Worm (Caenorhabditis elegans) whole organism, L1 larva: ENCODE results near the gene F44E2.6.
A peak's percentile ranks its signal among the peaks of the same experiment; 100 is the strongest.

Experiments used
- C04F5.9 ChIP-seq: sonication (generic microtip); optimal IDR thresholded peaks from 2 replicates; lab custom pipeline; 2016; ENCODE audit warnings: missing genetic modification characterization, missing compliant biosample characterization
- F16B12.6 ChIP-seq: fragments of 150-350 bp; optimal IDR thresholded peaks from 2 replicates; lab custom pipeline; 2014; ENCODE audit warnings: missing biosample characterization, missing genetic modification characterization
- Y116A8C.19 ChIP-seq: sonication (generic microtip); optimal IDR thresholded peaks from 2 replicates; lab custom pipeline; 2016; ENCODE audit warnings: missing compliant biosample characterization, missing genetic modification characterization, borderline replicate concordance
- aha-1 ChIP-seq: fragments of 150-350 bp; optimal IDR thresholded peaks from 2 replicates; lab custom pipeline; 2014; ENCODE audit warnings: missing biosample characterization, missing genetic modification characterization
- aly-2 ChIP-seq: fragments of 150-350 bp; optimal IDR thresholded peaks from 2 replicates; lab custom pipeline; 2014; ENCODE audit warnings: missing biosample characterization, missing genetic modification characterization
- ama-1 ChIP-seq: fragments of 150-350 bp; optimal IDR thresholded peaks from 2 replicates; lab custom pipeline; 2014
- blmp-1 ChIP-seq: fragments of 150-350 bp; optimal IDR thresholded peaks from 2 replicates; lab custom pipeline; 2014; ENCODE audit warnings: missing biosample characterization, missing genetic modification characterization
- ceh-8 ChIP-seq: fragments of 200-800 bp; sonication (Bioruptor generic); optimal IDR thresholded peaks from 2 replicates; lab custom pipeline; 2018; ENCODE audit warnings: mild to moderate bottlenecking, missing genetic modification characterization, moderate library complexity, missing compliant biosample characterization
- ceh-82 ChIP-seq, 3 experiments: fragments of 150-350 bp in 1 of 3; sonication (generic microtip) in 2 of 3; optimal IDR thresholded peaks; 2 replicates each; lab custom pipeline; 2014 to 2017; ENCODE audit warnings: missing biosample characterization in 3 of 3, missing genetic modification characterization in 3 of 3
- ces-1 ChIP-seq: fragments of 150-350 bp; optimal IDR thresholded peaks from 2 replicates; lab custom pipeline; 2014; ENCODE audit warnings: missing biosample characterization, missing genetic modification reagents, missing genetic modification characterization
- efl-1 ChIP-seq, 4 experiments: fragments of 150-350 bp; optimal IDR thresholded peaks in 3 of 4; peaks in 1 of 4; 1 replicate in 1 of 4; 2 replicates in 3 of 4; lab custom pipeline; 2014; ENCODE audit warnings: missing biosample characterization in 2 of 4, missing genetic modification characterization in 2 of 4, missing genetic modification reagents in 2 of 4
- egl-13 ChIP-seq: sonication (generic microtip); optimal IDR thresholded peaks from 2 replicates; lab custom pipeline; 2016; ENCODE audit warnings: missing genotype, missing genetic modification reagents, missing genetic modification characterization, missing compliant biosample characterization
- elt-2 ChIP-seq: sonication (generic microtip); optimal IDR thresholded peaks from 2 replicates; lab custom pipeline; 2016; ENCODE audit warnings: missing genetic modification characterization, mild to moderate bottlenecking, inconsistent platforms, missing compliant biosample characterization, missing genetic modification reagents
- ets-5 ChIP-seq: fragments of 200-800 bp; sonication (Bioruptor generic); IDR thresholded peaks from 2 replicates; pipeline ENCODE4 v1.3.6; 2022; ENCODE audit warnings: missing genetic modification characterization, missing compliant biosample characterization
- fkh-4 ChIP-seq: sonication (generic microtip); optimal IDR thresholded peaks from 2 replicates; lab custom pipeline; 2016; ENCODE audit warnings: missing compliant biosample characterization, missing genetic modification characterization, borderline replicate concordance
- irx-1 ChIP-seq: sonication (generic microtip); optimal IDR thresholded peaks from 2 replicates; lab custom pipeline; 2016; ENCODE audit warnings: missing genetic modification characterization, missing compliant biosample characterization
- isw-1 ChIP-seq: fragments of 200-800 bp; sonication (Bioruptor generic); IDR thresholded peaks from 2 replicates; pipeline ENCODE4 v1.3.6; 2022; ENCODE audit warnings: missing genetic modification characterization, missing compliant biosample characterization
- jun-1 ChIP-seq: fragments of 150-350 bp; optimal IDR thresholded peaks from 2 replicates; lab custom pipeline; 2014; ENCODE audit warnings: missing biosample characterization, missing genetic modification reagents, missing genetic modification characterization
- lin-13 ChIP-seq: fragments of 150-350 bp; optimal IDR thresholded peaks from 2 replicates; lab custom pipeline; 2014; ENCODE audit warnings: missing biosample characterization, missing genetic modification reagents, missing genetic modification characterization
- lir-3 ChIP-seq: sonication (generic microtip); optimal IDR thresholded peaks from 2 replicates; lab custom pipeline; 2016; ENCODE audit warnings: mild to moderate bottlenecking, missing genetic modification characterization, moderate library complexity, missing compliant biosample characterization; ENCODE audit not compliant: poor library complexity
- lsy-2 ChIP-seq, 2 experiments: fragments of 150-350 bp; optimal IDR thresholded peaks; 2 replicates each; lab custom pipeline; 2014; ENCODE audit warnings: missing biosample characterization in 2 of 2, missing genetic modification characterization in 2 of 2
- mdl-1 ChIP-seq, 2 experiments: fragments of 150-350 bp; optimal IDR thresholded peaks; 2 replicates each; lab custom pipeline; 2014 to 2017; ENCODE audit warnings: missing biosample characterization in 2 of 2, missing genetic modification characterization in 2 of 2, inconsistent platforms in 1 of 2
- mep-1 ChIP-seq: fragments of 150-350 bp; optimal IDR thresholded peaks from 2 replicates; lab custom pipeline; 2014; ENCODE audit warnings: missing biosample characterization, missing genetic modification characterization
- nhr-19 ChIP-seq: fragments of 200-800 bp; sonication (Bioruptor generic); conservative IDR thresholded peaks from 2 replicates; pipeline ENCODE4 v1.3.6; 2022; ENCODE audit warnings: missing genetic modification characterization, missing compliant biosample characterization
- nhr-20 ChIP-seq: sonication (generic microtip); optimal IDR thresholded peaks from 2 replicates; lab custom pipeline; 2016; ENCODE audit warnings: mild to moderate bottlenecking, missing genetic modification characterization, missing compliant biosample characterization
- nhr-47 ChIP-seq: sonication (generic microtip); optimal IDR thresholded peaks from 2 replicates; lab custom pipeline; 2016; ENCODE audit warnings: mild to moderate bottlenecking, missing genetic modification characterization, moderate library complexity, missing compliant biosample characterization
- nhr-71 ChIP-seq: sonication (generic microtip); optimal IDR thresholded peaks from 2 replicates; lab custom pipeline; 2016; ENCODE audit warnings: mild to moderate bottlenecking, missing genetic modification characterization, moderate library complexity, missing compliant biosample characterization
- nhr-77 ChIP-seq: fragments of 150-350 bp; optimal IDR thresholded peaks from 2 replicates; lab custom pipeline; 2014; ENCODE audit warnings: missing biosample characterization, missing genetic modification characterization
- nhr-85 ChIP-seq: sonication (generic microtip); peaks from one replicate; lab custom pipeline; 2016; ENCODE audit warnings: missing genetic modification characterization, inconsistent platforms, missing compliant biosample characterization
- nhr-90 ChIP-seq: sonication (generic microtip); optimal IDR thresholded peaks from 2 replicates; lab custom pipeline; 2016; ENCODE audit warnings: mild to moderate bottlenecking, missing genetic modification characterization, missing compliant biosample characterization; ENCODE audit not compliant: poor library complexity
- pqm-1 ChIP-seq: sonication (generic microtip); optimal IDR thresholded peaks from 3 replicates; lab custom pipeline; 2017; ENCODE audit warnings: missing biosample characterization, missing genetic modification characterization
- skn-1 ChIP-seq: fragments of 150-350 bp; optimal IDR thresholded peaks from 2 replicates; lab custom pipeline; 2014; ENCODE audit warnings: missing biosample characterization, missing genetic modification characterization
- sox-4 ChIP-seq: sonication (generic microtip); optimal IDR thresholded peaks from 2 replicates; lab custom pipeline; 2016; ENCODE audit warnings: missing genetic modification characterization, missing compliant biosample characterization
- swsn-7 ChIP-seq: sonication (generic microtip); optimal IDR thresholded peaks from 2 replicates; lab custom pipeline; 2016; ENCODE audit warnings: missing genetic modification characterization, missing compliant biosample characterization
- tbx-2 ChIP-seq: sonication (generic microtip); optimal IDR thresholded peaks from 2 replicates; lab custom pipeline; 2016; ENCODE audit warnings: missing genetic modification characterization, missing compliant biosample characterization
- tlp-1 ChIP-seq: fragments of 150-350 bp; optimal IDR thresholded peaks from 2 replicates; lab custom pipeline; 2014; ENCODE audit warnings: missing biosample characterization, missing genetic modification characterization
- unc-86 ChIP-seq: sonication (generic microtip); optimal IDR thresholded peaks from 2 replicates; lab custom pipeline; 2016; ENCODE audit warnings: missing genetic modification characterization, missing compliant biosample characterization
- unc-98 ChIP-seq: fragments of 200-800 bp; sonication (Bioruptor generic); IDR thresholded peaks from 2 replicates; pipeline ENCODE4 v1.3.6; 2022; ENCODE audit warnings: missing genetic modification characterization, missing compliant biosample characterization
- vab-15 ChIP-seq: sonication (generic microtip); optimal IDR thresholded peaks from 2 replicates; lab custom pipeline; 2017; ENCODE audit warnings: missing genotype, mild to moderate bottlenecking, missing genetic modification characterization, missing compliant biosample characterization
- xbp-1 ChIP-seq: sonication (generic microtip); optimal IDR thresholded peaks from 2 replicates; lab custom pipeline; 2016; ENCODE audit warnings: missing genetic modification characterization, missing compliant biosample characterization
- zip-4 ChIP-seq: fragments of 200-800 bp; sonication (Bioruptor generic); optimal IDR thresholded peaks from 2 replicates; lab custom pipeline; 2018; ENCODE audit warnings: mild to moderate bottlenecking, missing genetic modification characterization, moderate library complexity, missing compliant biosample characterization
- ztf-11 ChIP-seq, 2 experiments: sonication (generic microtip); optimal IDR thresholded peaks; 2 replicates each; lab custom pipeline; 2016 to 2017; ENCODE audit warnings: missing genetic modification characterization in 2 of 2, missing biosample characterization in 1 of 2, missing compliant biosample characterization in 1 of 2
- ztf-4 ChIP-seq: fragments of 150-350 bp; optimal IDR thresholded peaks from 2 replicates; lab custom pipeline; 2014; ENCODE audit warnings: missing biosample characterization, missing genetic modification characterization

Gene F44E2.6

ce11 chrIII:8847722-8848121 is 2.7 kb upstream of the F44E2.6 start (continued):
- peak; percentile 48 for TF ChIP-seq xbp-1 (tag; lab: Kevin White, UChicago)
- peak; percentile 70 for TF ChIP-seq nhr-85 (tag; lab: Kevin White, UChicago)
- peak; percentile 52 for TF ChIP-seq swsn-7 (tag; lab: Kevin White, UChicago)
- peak; percentile 15 to 43 (median 17) for TF ChIP-seq ceh-82 (tag; optimal IDR thresholded peaks at IDR 0.05; lab: Kevin White, UChicago)
- TF ChIP-seq elt-2 (tag; lab: Kevin White, UChicago) = no peak
- TF ChIP-seq F16B12.6 (tag; lab: Kevin White, UChicago) = peak; percentile 18
- TF ChIP-seq Y116A8C.19 = no peak
- TF ChIP-seq efl-1 (optimal IDR thresholded peaks at IDR 0.05; lab: Kevin White, UChicago) = peak; percentile 75 to 76
- TF ChIP-seq efl-1 (GFP tag; optimal IDR thresholded peaks at IDR 0.05 in 1 of 2; lab: Kevin White, UChicago) = peak; percentile 75 to 96
- no peak for TF ChIP-seq ces-1 (GFP tag; lab: Kevin White, UChicago)
- TF ChIP-seq mdl-1 (tag; optimal IDR thresholded peaks at IDR 0.05; lab: Kevin White, UChicago) = peak in 1 of 2 experiments; percentile 15
- TF ChIP-seq egl-13 (tag; lab: Kevin White, UChicago) = peak; percentile 29
- peak; percentile 23 for TF ChIP-seq irx-1
- TF ChIP-seq tlp-1 (tag; lab: Kevin White, UChicago) = no peak
- no peak for TF ChIP-seq pqm-1
- no peak for TF ChIP-seq nhr-77 (tag; lab: Kevin White, UChicago)
- peak; percentile 28 for TF ChIP-seq tbx-2 (tag; lab: Kevin White, UChicago)
- peak; percentile 0 for TF ChIP-seq vab-15
- peak; percentile 37 for TF ChIP-seq nhr-20 (tag; lab: Kevin White, UChicago)
- peak; percentile 66 to 74 for TF ChIP-seq lsy-2 (tag; optimal IDR thresholded peaks at IDR 0.05; lab: Kevin White, UChicago)
- TF ChIP-seq zip-4 = no peak
- TF ChIP-seq nhr-71 (tag; lab: Kevin White, UChicago) = peak; percentile 70
- peak; percentile 63 for TF ChIP-seq nhr-47
- TF ChIP-seq unc-86 (tag; lab: Kevin White, UChicago) = peak; percentile 4
- TF ChIP-seq ztf-4 (tag; lab: Kevin White, UChicago) = no peak
- TF ChIP-seq nhr-90 (tag; lab: Kevin White, UChicago) = peak; percentile 52
- no peak for TF ChIP-seq jun-1
- TF ChIP-seq nhr-19 (GFP tag; lab: Robert Waterston, UW) = peak; percentile 35; the same call in 1 of the 2 replicates
- TF ChIP-seq skn-1 = peak; percentile 48
- peak; percentile 26 for TF ChIP-seq C04F5.9 (tag; lab: Kevin White, UChicago)

- TF ChIP-seq vab-15 = no peak
- peak; percentile 81 for TF ChIP-seq blmp-1 (tag; lab: Kevin White, UChicago)
- TF ChIP-seq, all 84 proteins: peak for 1
Observed at ce11 chrIII:8844137-8844536, 877 bp downstream of the F44E2.6 start.

- no peak for TF ChIP-seq sox-4 (tag; lab: Kevin White, UChicago)
- no peak for TF ChIP-seq nhr-20 (tag; lab: Kevin White, UChicago)
- TF ChIP-seq nhr-85 (tag; lab: Kevin White, UChicago) = no peak
- no peak for TF ChIP-seq ceh-8 (GFP tag; lab: Kevin White, UChicago)
- TF ChIP-seq blmp-1 (tag; lab: Kevin White, UChicago) = peak; percentile 73
Observed at ce11 chrIII:8839813-8840212, 5.2 kb downstream of the F44E2.6 start.

ce11 chrIII:8838075-8838474 is 6.9 kb downstream of the F44E2.6 start, which contains the start of gene F44E2.4:
TSS of gene F44E2.4 (minus strand) at chrIII:8838424.
- TF ChIP-seq ama-1 (lab: Kevin White, UChicago) = no peak
- no peak for TF ChIP-seq unc-98 (GFP tag; lab: Robert Waterston, UW)
- no peak for TF ChIP-seq ztf-11 (tag; optimal IDR thresholded peaks at IDR 0.05; lab: Kevin White, UChicago)
- no peak for TF ChIP-seq skn-1
- no peak for TF ChIP-seq nhr-20 (tag; lab: Kevin White, UChicago)
- TF ChIP-seq aly-2 = no peak
- TF ChIP-seq isw-1 = no peak
- no peak for TF ChIP-seq nhr-71 (tag; lab: Kevin White, UChicago)
- TF ChIP-seq lin-13 (GFP tag; lab: Kevin White, UChicago) = no peak
- TF ChIP-seq unc-86 (tag; lab: Kevin White, UChicago) = no peak
- no peak for TF ChIP-seq nhr-77 (tag; lab: Kevin White, UChicago)
- no peak for TF ChIP-seq nhr-90 (tag; lab: Kevin White, UChicago)
- TF ChIP-seq aha-1 = no peak
- no peak for TF ChIP-seq zip-4
- no peak for TF ChIP-seq fkh-4 (tag; lab: Kevin White, UChicago)
- TF ChIP-seq mep-1 (tag; lab: Kevin White, UChicago) = no peak
- TF ChIP-seq nhr-85 (tag; lab: Kevin White, UChicago) = no peak
- no peak for TF ChIP-seq ets-5 (GFP tag; lab: Robert Waterston, UW)
- TF ChIP-seq lir-3 (tag; lab: Kevin White, UChicago) = no peak
